Worm (Caenorhabditis elegans): ENCODE results near the gene F43G6.8.

The F43G6.8 gene

DNA sequence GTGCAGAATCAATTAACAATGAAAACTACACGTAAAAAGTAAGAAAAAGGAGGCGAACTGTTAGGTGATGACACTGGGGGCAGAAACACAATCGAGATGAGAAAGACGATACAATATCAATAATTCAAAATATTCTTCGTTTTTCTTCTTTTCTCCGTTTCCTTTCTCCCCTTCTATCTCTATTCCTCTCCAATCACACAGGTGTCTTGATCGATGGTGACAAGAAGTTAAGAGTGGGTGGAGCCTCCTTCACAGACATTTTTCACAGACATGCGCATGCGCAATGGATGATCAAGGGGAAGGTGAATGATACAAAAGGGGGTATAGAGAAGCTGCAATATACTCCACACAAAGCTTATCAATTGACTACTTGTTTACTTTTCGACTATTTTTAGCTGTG is 40.9 kb upstream of the F43G6.8 start:
- TF ChIP-seq ztf-25 (GFP tag; IDR thresholded peaks at IDR 0.05): no peak
- no peak for TF ChIP-seq rec-8 (tag; optimal IDR thresholded peaks at IDR 0.05)
- no peak for TF ChIP-seq unc-62 (GFP tag; optimal IDR thresholded peaks at IDR 0.05)
- TF ChIP-seq hrde-1 (tag; optimal IDR thresholded peaks at IDR 0.05; ENCODE audit: borderline replicate concordance): no peak
- TF ChIP-seq snpc-3.4 (tag; optimal IDR thresholded peaks at IDR 0.05): no peak
- TF ChIP-seq ztf-22 (GFP tag; optimal IDR thresholded peaks at IDR 0.05): no peak
- TF ChIP-seq B0019.2 (GFP tag; conservative IDR thresholded peaks at IDR 0.05): no peak
- TF ChIP-seq nfya-2 (GFP tag; IDR thresholded peaks at IDR 0.05): no peak
- no peak for TF ChIP-seq egl-44 (GFP tag; IDR thresholded peaks at IDR 0.05)
- no peak for TF ChIP-seq mes-4 (tag; optimal IDR thresholded peaks at IDR 0.05)
- no peak for TF ChIP-seq madf-10 (tag; optimal IDR thresholded peaks at IDR 0.05)
- no peak for TF ChIP-seq attf-5 (GFP tag; optimal IDR thresholded peaks at IDR 0.05)

DNA sequence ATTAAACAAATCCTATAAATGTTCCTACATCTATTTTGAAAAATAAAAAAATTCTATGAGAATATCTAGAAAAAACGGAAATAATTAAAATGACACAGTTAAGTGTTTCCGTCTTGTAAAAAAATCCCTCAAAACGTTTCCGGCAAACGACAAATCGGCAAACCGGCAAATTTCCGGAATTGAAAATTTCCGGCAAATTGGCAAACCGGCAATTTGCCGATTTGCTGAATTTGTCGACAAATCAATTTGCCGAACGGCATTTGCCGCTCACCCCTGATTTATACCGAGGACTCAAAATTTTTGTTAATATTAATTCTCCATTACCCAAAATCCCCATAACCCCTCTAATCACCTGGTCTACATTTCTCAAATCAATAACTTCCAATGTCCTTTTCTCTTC is 39.2 kb upstream of the F43G6.8 start:
- TF ChIP-seq hmg-1.2 (GFP tag; IDR thresholded peaks at IDR 0.05): no peak
- TF ChIP-seq atf-7 (tag; optimal IDR thresholded peaks at IDR 0.05): no peak
- TF ChIP-seq lsl-1 (GFP tag; optimal IDR thresholded peaks at IDR 0.05): no peak
- no peak for TF ChIP-seq F39B2.1 (GFP tag; IDR thresholded peaks at IDR 0.05)
- no peak for TF ChIP-seq F33H1.4 (GFP tag; IDR thresholded peaks at IDR 0.05)
- no peak for TF ChIP-seq nhr-90 (tag; optimal IDR thresholded peaks at IDR 0.05)
- TF ChIP-seq madf-6 (GFP tag; IDR thresholded peaks at IDR 0.05): no peak
- TF ChIP-seq xnd-1 (tag; optimal IDR thresholded peaks at IDR 0.05): no peak
- no peak for TF ChIP-seq aptf-2 (GFP tag; conservative IDR thresholded peaks at IDR 0.05)
- TF ChIP-seq D2030.7 (GFP tag; IDR thresholded peaks at IDR 0.05): no peak
- no peak for TF ChIP-seq madf-10 (tag; optimal IDR thresholded peaks at IDR 0.05)
- no peak for TF ChIP-seq bed-2 (GFP tag; IDR thresholded peaks at IDR 0.05)
- TF ChIP-seq B0035.1 (tag; optimal IDR thresholded peaks at IDR 0.05): no peak
- no peak for TF ChIP-seq unc-62 (GFP tag; optimal IDR thresholded peaks at IDR 0.05)

DNA sequence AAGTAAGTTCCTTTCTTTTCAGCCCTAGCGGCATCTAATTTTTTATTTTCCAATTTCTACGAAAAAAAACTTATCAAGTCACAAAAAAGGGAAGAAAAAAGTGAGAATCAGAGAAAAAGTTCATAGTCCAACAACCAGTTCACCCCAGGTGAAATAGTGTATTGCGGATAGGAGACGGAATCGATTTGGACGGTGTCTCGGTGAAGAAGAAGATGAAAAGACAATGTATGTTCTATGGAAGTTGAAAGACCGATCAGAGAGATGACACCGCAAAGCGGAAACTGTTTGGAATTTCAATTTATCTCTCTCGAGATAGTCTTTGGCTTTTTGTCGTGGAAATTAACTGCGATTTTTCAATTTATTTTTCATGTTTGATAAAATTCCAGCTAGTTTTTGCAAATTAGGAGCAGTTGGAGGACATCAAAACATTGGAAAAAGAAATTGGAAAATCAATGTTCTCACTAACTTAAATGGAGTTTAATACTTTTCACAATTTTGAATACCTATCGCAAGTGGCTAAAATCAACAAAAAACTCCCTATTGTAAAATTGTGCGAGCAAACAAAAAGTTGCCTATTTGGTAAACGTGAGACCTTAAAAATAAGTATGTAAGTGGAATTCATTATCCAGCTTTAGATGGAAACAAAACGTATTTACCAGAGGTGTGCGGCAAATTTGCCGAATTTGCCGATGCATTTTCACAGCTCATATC is 38.5 kb upstream of the F43G6.8 start:
- TF ChIP-seq lin-40 (tag; optimal IDR thresholded peaks at IDR 0.05): peak; percentile 16
- no peak for TF ChIP-seq ztf-25 (GFP tag; IDR thresholded peaks at IDR 0.05)

DNA sequence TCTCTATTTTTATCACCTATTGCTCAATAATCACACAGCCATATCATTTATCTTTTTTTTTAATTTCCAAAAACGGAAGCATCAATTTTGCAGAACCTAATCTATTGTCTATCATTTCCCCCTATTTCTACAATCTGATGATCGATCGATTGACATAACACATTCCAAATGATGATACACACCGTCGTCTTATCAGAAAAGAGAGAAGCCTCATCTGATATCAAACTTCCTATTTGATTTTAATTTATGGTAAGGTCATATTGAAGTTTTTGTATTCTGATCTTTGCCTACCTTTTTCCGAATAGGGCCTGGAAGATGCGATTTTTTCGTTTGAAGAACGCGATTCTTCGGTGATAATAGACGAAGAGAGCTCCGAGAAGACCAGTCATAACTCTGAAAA is 35.7 kb upstream of the F43G6.8 start:
- TF ChIP-seq egl-18 (GFP tag; IDR thresholded peaks at IDR 0.05) (no peak), ztf-18 (tag; optimal IDR thresholded peaks at IDR 0.05) (no peak), ekl-4 (GFP tag; IDR thresholded peaks at IDR 0.05) (no peak), lsl-1 (GFP tag; optimal IDR thresholded peaks at IDR 0.05) (no peak), xnd-1 (tag; optimal IDR thresholded peaks at IDR 0.05) (no peak), B0261.1 (tag; optimal IDR thresholded peaks at IDR 0.05) (no peak), dox-1 (GFP tag; IDR thresholded peaks at IDR 0.05) (no peak), nhr-120 (GFP tag; IDR thresholded peaks at IDR 0.05) (no peak), hlh-12 (tag; optimal IDR thresholded peaks at IDR 0.05) (no peak), gei-17 (GFP tag; optimal IDR thresholded peaks at IDR 0.05) (no peak), tbx-9 (tag; optimal IDR thresholded peaks at IDR 0.05; ENCODE audit: borderline replicate concordance) (no peak), madf-8 (GFP tag; conservative IDR thresholded peaks at IDR 0.05) (no peak), die-1 (tag; optimal IDR thresholded peaks at IDR 0.05) (no peak), ama-1 (optimal IDR thresholded peaks at IDR 0.05) (no peak), ama-1 (GFP tag; optimal IDR thresholded peaks at IDR 0.05) (no peak), ZK185.1 (tag; optimal IDR thresholded peaks at IDR 0.05; ENCODE audit: poor library complexity, severe bottlenecking) (no peak), unc-62 (GFP tag; optimal IDR thresholded peaks at IDR 0.05) (no peak), hlh-26 (GFP tag; conservative IDR thresholded peaks at IDR 0.05) (no peak), nfya-1 (tag; optimal IDR thresholded peaks at IDR 0.05; ENCODE audit: borderline replicate concordance, insufficient read depth) (no peak), madf-6 (GFP tag; IDR thresholded peaks at IDR 0.05) (no peak)
